Worm (Caenorhabditis elegans): ENCODE measurements around the gene srbc-12.

srbc-12 gene

DNA sequence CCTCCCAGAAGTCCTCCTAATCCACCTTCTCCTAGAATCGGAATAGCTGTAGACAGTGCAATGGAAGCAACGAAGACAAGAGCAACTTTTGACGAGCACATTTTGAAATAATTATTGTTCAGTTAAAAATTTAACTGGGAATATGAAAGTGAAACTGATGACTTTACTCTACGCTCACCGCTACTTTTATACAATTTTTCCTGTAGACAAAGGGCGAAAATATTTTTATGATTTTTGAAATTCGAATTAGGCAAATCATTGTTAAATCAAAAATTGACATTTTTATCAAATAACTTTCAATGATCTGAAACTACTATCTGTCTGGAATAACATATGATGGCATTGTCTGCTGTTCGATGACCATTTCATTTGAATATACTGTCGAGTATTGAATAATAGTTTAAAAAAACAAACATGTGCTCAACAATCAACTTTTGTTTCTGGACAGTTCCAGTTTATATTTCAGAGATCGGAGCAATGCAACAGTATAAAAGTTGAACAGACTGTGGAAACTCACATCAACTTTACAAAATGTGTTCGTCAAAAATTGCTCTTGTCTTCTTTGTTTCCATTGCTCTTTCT lies 43.9 kb downstream of the srbc-12 start, which contains the start of the genes srlf-23 and srlf-20:
srlf-23 (minus strand) TSS at position 101 of the 582 bp plus-strand sequence.
srlf-20 (plus strand) TSS at position 532 of the 582 bp plus-strand sequence.
- TF ChIP-seq ztf-25 (GFP tag; IDR thresholded peaks at IDR 0.05) (no peak), mcd-1 (GFP tag; IDR thresholded peaks at IDR 0.05) (no peak), ztf-18 (tag; optimal IDR thresholded peaks at IDR 0.05) (no peak), K12H6.12 (tag; optimal IDR thresholded peaks at IDR 0.05) (no peak)

ce11 chrV:899087-899486 lies 49.5 kb downstream of the srbc-12 start, which contains the start of gene nas-32:
Gene nas-32 (minus strand): TSS chrV:899187.
- TF ChIP-seq nhr-120 (GFP tag; IDR thresholded peaks at IDR 0.05) (no peak), ccch-3 (GFP tag; optimal IDR thresholded peaks at IDR 0.05) (no peak), mcd-1 (GFP tag; IDR thresholded peaks at IDR 0.05) (no peak), snpc-4 (GFP tag; optimal IDR thresholded peaks at IDR 0.05) (no peak), snpc-4 (tag; optimal IDR thresholded peaks at IDR 0.05) (no peak), zfh-2 (GFP tag; conservative IDR thresholded peaks at IDR 0.05) (no peak), egl-18 (GFP tag; IDR thresholded peaks at IDR 0.05) (no peak), rpc-1 (optimal IDR thresholded peaks at IDR 0.05) (no peak), rpc-1 (tag; optimal IDR thresholded peaks at IDR 0.05) (no peak)

Data from whole organism, young adult.